Worm (Caenorhabditis elegans) whole organism, L1 larva: Measurements from ENCODE around the gene K09C8.2.

ENCODE experiments used
- F16B12.6 ChIP-seq: fragments of 150-350 bp; optimal IDR thresholded peaks from 2 replicates; lab custom pipeline; 2014; ENCODE audit warnings: missing biosample characterization, missing genetic modification characterization
- aha-1 ChIP-seq: fragments of 150-350 bp; optimal IDR thresholded peaks from 2 replicates; lab custom pipeline; 2014; ENCODE audit warnings: missing biosample characterization, missing genetic modification characterization
- alr-1 ChIP-seq: fragments of 200-800 bp; sonication (Bioruptor generic); optimal IDR thresholded peaks from 2 replicates; lab custom pipeline; 2018; ENCODE audit warnings: borderline replicate concordance, mild to moderate bottlenecking, missing genetic modification characterization, missing compliant biosample characterization
- aly-2 ChIP-seq: fragments of 150-350 bp; optimal IDR thresholded peaks from 2 replicates; lab custom pipeline; 2014; ENCODE audit warnings: missing biosample characterization, missing genetic modification characterization
- blmp-1 ChIP-seq: fragments of 150-350 bp; optimal IDR thresholded peaks from 2 replicates; lab custom pipeline; 2014; ENCODE audit warnings: missing biosample characterization, missing genetic modification characterization
- ceh-8 ChIP-seq: fragments of 200-800 bp; sonication (Bioruptor generic); optimal IDR thresholded peaks from 2 replicates; lab custom pipeline; 2018; ENCODE audit warnings: mild to moderate bottlenecking, missing genetic modification characterization, moderate library complexity, missing compliant biosample characterization
- ceh-82 ChIP-seq, 3 experiments: fragments of 150-350 bp in 1 of 3; sonication (generic microtip) in 2 of 3; optimal IDR thresholded peaks; 2 replicates each; lab custom pipeline; 2014 to 2017; ENCODE audit warnings: missing biosample characterization in 3 of 3, missing genetic modification characterization in 3 of 3
- dpl-1 ChIP-seq, 3 experiments: fragments of 150-350 bp in 2 of 3; sonication (generic microtip) in 1 of 3; optimal IDR thresholded peaks; 2 replicates each; lab custom pipeline; 2014 to 2017; ENCODE audit warnings: missing biosample characterization in 3 of 3, missing genetic modification characterization in 3 of 3, missing genetic modification reagents in 3 of 3
- dsc-1 ChIP-seq: sonication (generic microtip); optimal IDR thresholded peaks from 2 replicates; lab custom pipeline; 2016; ENCODE audit warnings: mild to moderate bottlenecking, missing genetic modification characterization, missing compliant biosample characterization
- efl-1 ChIP-seq, 4 experiments: fragments of 150-350 bp; optimal IDR thresholded peaks in 3 of 4; peaks in 1 of 4; 1 replicate in 1 of 4; 2 replicates in 3 of 4; lab custom pipeline; 2014; ENCODE audit warnings: missing biosample characterization in 2 of 4, missing genetic modification characterization in 2 of 4, missing genetic modification reagents in 2 of 4
- egl-27 ChIP-seq, 2 experiments: fragments of 150-350 bp in 1 of 2; sonication (generic microtip); optimal IDR thresholded peaks; 3 replicates each; lab custom pipeline; 2017 to 2018; ENCODE audit warnings: missing biosample characterization in 2 of 2, missing genetic modification characterization in 2 of 2, missing genetic modification reagents in 2 of 2
- elt-2 ChIP-seq: sonication (generic microtip); optimal IDR thresholded peaks from 2 replicates; lab custom pipeline; 2016; ENCODE audit warnings: missing genetic modification characterization, mild to moderate bottlenecking, inconsistent platforms, missing compliant biosample characterization, missing genetic modification reagents
- ets-5 ChIP-seq: fragments of 200-800 bp; sonication (Bioruptor generic); IDR thresholded peaks from 2 replicates; pipeline ENCODE4 v1.3.6; 2022; ENCODE audit warnings: missing genetic modification characterization, missing compliant biosample characterization
- fkh-10 ChIP-seq: sonication (generic microtip); optimal IDR thresholded peaks from 2 replicates; lab custom pipeline; 2017; ENCODE audit warnings: missing biosample characterization, missing genetic modification reagents, missing genetic modification characterization
- fkh-8 ChIP-seq: sonication (generic microtip); optimal IDR thresholded peaks from 2 replicates; lab custom pipeline; 2016; ENCODE audit warnings: mild to moderate bottlenecking, missing genetic modification characterization, missing compliant biosample characterization
- fos-1 ChIP-seq: fragments of 150-350 bp; optimal IDR thresholded peaks from 2 replicates; lab custom pipeline; 2014; ENCODE audit warnings: missing biosample characterization, missing genetic modification characterization
- isw-1 ChIP-seq: fragments of 200-800 bp; sonication (Bioruptor generic); IDR thresholded peaks from 2 replicates; pipeline ENCODE4 v1.3.6; 2022; ENCODE audit warnings: missing genetic modification characterization, missing compliant biosample characterization
- jun-1 ChIP-seq: fragments of 150-350 bp; optimal IDR thresholded peaks from 2 replicates; lab custom pipeline; 2014; ENCODE audit warnings: missing biosample characterization, missing genetic modification reagents, missing genetic modification characterization
- lin-14 ChIP-seq: fragments of 200-800 bp; sonication (Bioruptor generic); optimal IDR thresholded peaks from 2 replicates; lab custom pipeline; 2018; ENCODE audit warnings: mild to moderate bottlenecking, missing genetic modification characterization, moderate library complexity, missing compliant biosample characterization
- lin-35 ChIP-seq, 2 experiments: fragments of 150-350 bp; optimal IDR thresholded peaks; 2 replicates each; lab custom pipeline; 2014; ENCODE audit warnings: missing biosample characterization in 2 of 2, missing genetic modification characterization in 2 of 2, missing genetic modification reagents in 2 of 2
- mab-9 ChIP-seq: fragments of 200-800 bp; sonication (Bioruptor generic); IDR thresholded peaks from 2 replicates; pipeline ENCODE4 v1.3.6; 2022; ENCODE audit warnings: missing genetic modification reagents, missing genetic modification characterization, missing compliant biosample characterization
- mdl-1 ChIP-seq, 2 experiments: fragments of 150-350 bp; optimal IDR thresholded peaks; 2 replicates each; lab custom pipeline; 2014 to 2017; ENCODE audit warnings: missing biosample characterization in 2 of 2, missing genetic modification characterization in 2 of 2, inconsistent platforms in 1 of 2
- mef-2 ChIP-seq: fragments of 150-350 bp; optimal IDR thresholded peaks from 2 replicates; lab custom pipeline; 2014; ENCODE audit warnings: missing biosample characterization, missing genetic modification characterization
- mep-1 ChIP-seq: fragments of 150-350 bp; optimal IDR thresholded peaks from 2 replicates; lab custom pipeline; 2014; ENCODE audit warnings: missing biosample characterization, missing genetic modification characterization
- nhr-77 ChIP-seq: fragments of 150-350 bp; optimal IDR thresholded peaks from 2 replicates; lab custom pipeline; 2014; ENCODE audit warnings: missing biosample characterization, missing genetic modification characterization
- nhr-84 ChIP-seq: sonication (generic microtip); optimal IDR thresholded peaks from 2 replicates; lab custom pipeline; 2017; ENCODE audit warnings: missing biosample characterization, missing genetic modification characterization
- nhr-85 ChIP-seq: sonication (generic microtip); peaks from one replicate; lab custom pipeline; 2016; ENCODE audit warnings: missing genetic modification characterization, inconsistent platforms, missing compliant biosample characterization
- pqm-1 ChIP-seq: sonication (generic microtip); optimal IDR thresholded peaks from 3 replicates; lab custom pipeline; 2017; ENCODE audit warnings: missing biosample characterization, missing genetic modification characterization
- snpc-4 ChIP-seq: fragments of 150-350 bp; optimal IDR thresholded peaks from 2 replicates; lab custom pipeline; 2014; ENCODE audit warnings: missing biosample characterization, missing genetic modification characterization
- snu-23 ChIP-seq: sonication (generic microtip); optimal IDR thresholded peaks from 2 replicates; lab custom pipeline; 2016; ENCODE audit warnings: missing genetic modification characterization, missing compliant biosample characterization
- sox-4 ChIP-seq: sonication (generic microtip); optimal IDR thresholded peaks from 2 replicates; lab custom pipeline; 2016; ENCODE audit warnings: missing genetic modification characterization, missing compliant biosample characterization
- sup-37 ChIP-seq: fragments of 200-800 bp; sonication (Bioruptor generic); optimal IDR thresholded peaks from 2 replicates; lab custom pipeline; 2018; ENCODE audit warnings: mild to moderate bottlenecking, missing genetic modification characterization, missing compliant biosample characterization
- tbx-2 ChIP-seq: sonication (generic microtip); optimal IDR thresholded peaks from 2 replicates; lab custom pipeline; 2016; ENCODE audit warnings: missing genetic modification characterization, missing compliant biosample characterization
- tlp-1 ChIP-seq: fragments of 150-350 bp; optimal IDR thresholded peaks from 2 replicates; lab custom pipeline; 2014; ENCODE audit warnings: missing biosample characterization, missing genetic modification characterization
- unc-30 ChIP-seq: sonication (generic microtip); optimal IDR thresholded peaks from 2 replicates; lab custom pipeline; 2017; ENCODE audit warnings: missing biosample characterization, missing genetic modification characterization
- unc-62 ChIP-seq: fragments of 150-350 bp; optimal IDR thresholded peaks from 2 replicates; lab custom pipeline; 2014; ENCODE audit warnings: missing biosample characterization, missing genetic modification reagents, missing genetic modification characterization
- zag-1 ChIP-seq: fragments of 150-350 bp; optimal IDR thresholded peaks from 2 replicates; lab custom pipeline; 2014; ENCODE audit warnings: missing biosample characterization, missing genetic modification characterization

Gene K09C8.2

ce11 chrX:10990159-10990854, 31.1 kb downstream of the K09C8.2 start:
- TF ChIP-seq fkh-10 (GFP tag; lab: Kevin White, UChicago) (no peak), tlp-1 (peak; percentile 17), elt-2 (tag; lab: Kevin White, UChicago) (peak; percentile 57), unc-62 (no peak), mep-1 (peak; percentile 32)

- no peak for TF ChIP-seq mef-2 (tag; lab: Kevin White, UChicago)
- no peak for TF ChIP-seq nhr-85 (tag; lab: Kevin White, UChicago)
- no peak for TF ChIP-seq blmp-1 (tag; lab: Kevin White, UChicago)
Observed at ce11 chrX:10990855-10991176, 31.6 kb downstream of the K09C8.2 start.

ce11 chrX:10991352-10992172, 32.3 kb downstream of the K09C8.2 start:
- TF ChIP-seq ets-5 (GFP tag; lab: Robert Waterston, UW): no peak
- TF ChIP-seq F16B12.6: no peak
- no peak for TF ChIP-seq aly-2 (tag; lab: Kevin White, UChicago)
- TF ChIP-seq nhr-84: no peak
- no peak for TF ChIP-seq fos-1 (tag; lab: Kevin White, UChicago)
- no peak for TF ChIP-seq aha-1
- TF ChIP-seq mab-9 (GFP tag; lab: Robert Waterston, UW): no peak
- TF ChIP-seq egl-27 (tag; optimal IDR thresholded peaks at IDR 0.05; lab: Kevin White, UChicago): no peak
- no peak for TF ChIP-seq sup-37 (GFP tag; lab: Kevin White, UChicago)
- TF ChIP-seq pqm-1 (tag; lab: Kevin White, UChicago): no peak
- no peak for TF ChIP-seq lin-35 (GFP tag; optimal IDR thresholded peaks at IDR 0.05; lab: Kevin White, UChicago)
- TF ChIP-seq unc-30 (tag; lab: Kevin White, UChicago): no peak
- TF ChIP-seq, all 84 proteins: peak for 0

ce11 chrX:10992177-10992576, 32.9 kb downstream of the K09C8.2 start, which contains the start of gene ver-3:
TSS of gene ver-3 (plus strand) at chrX:10992477.
- TF ChIP-seq sox-4 (tag; lab: Kevin White, UChicago) (no peak), nhr-84 (no peak), snpc-4 (tag; lab: Kevin White, UChicago) (no peak), blmp-1 (tag; lab: Kevin White, UChicago) (peak; percentile 37), zag-1 (tag; lab: Kevin White, UChicago) (no peak), dsc-1 (no peak), ceh-82 (tag; optimal IDR thresholded peaks at IDR 0.05; lab: Kevin White, UChicago) (no peak)

- no peak for TF ChIP-seq isw-1
- TF ChIP-seq ceh-8 (GFP tag; lab: Kevin White, UChicago): no peak
- no peak for TF ChIP-seq alr-1
- no peak for TF ChIP-seq mdl-1 (tag; optimal IDR thresholded peaks at IDR 0.05; lab: Kevin White, UChicago)
- no peak for TF ChIP-seq fkh-8 (tag; lab: Kevin White, UChicago)
- TF ChIP-seq lin-14 (GFP tag; lab: Kevin White, UChicago): peak; percentile 27
- no peak for TF ChIP-seq ets-5 (GFP tag; lab: Robert Waterston, UW)
- no peak for TF ChIP-seq egl-27 (tag; optimal IDR thresholded peaks at IDR 0.05; lab: Kevin White, UChicago)
- no peak for TF ChIP-seq snu-23 (GFP tag; lab: Kevin White, UChicago)
- peak; percentile 20 for TF ChIP-seq tbx-2 (tag; lab: Kevin White, UChicago)
- TF ChIP-seq jun-1: no peak
- TF ChIP-seq efl-1 (optimal IDR thresholded peaks at IDR 0.05; lab: Kevin White, UChicago): no peak
- peak in 1 of 2 experiments; percentile 56 for TF ChIP-seq efl-1 (GFP tag; optimal IDR thresholded peaks at IDR 0.05 in 1 of 2; lab: Kevin White, UChicago)
- no peak for TF ChIP-seq nhr-77 (tag; lab: Kevin White, UChicago)
- TF ChIP-seq dpl-1 (GFP tag; optimal IDR thresholded peaks at IDR 0.05; lab: Kevin White, UChicago): no peak
Observed at ce11 chrX:10999176-10999575, 39.9 kb downstream of the K09C8.2 start, which contains the start of gene F59F3.6. TSS of gene F59F3.6 (minus strand) at chrX:10999276.
